Worm (Caenorhabditis elegans) whole organism, early embryonic: ENCODE results near the gene damt-1.

ENCODE experiments used
- ama-1 ChIP-seq: fragments of 150-350 bp; optimal IDR thresholded peaks from 2 replicates; lab custom pipeline; 2014
- ceh-36 ChIP-seq: sonication (generic microtip); optimal IDR thresholded peaks from 2 replicates; lab custom pipeline; 2016; ENCODE audit warnings: missing genetic modification characterization, inconsistent platforms, missing compliant biosample characterization
- ets-7 ChIP-seq: sonication (generic microtip); optimal IDR thresholded peaks from 2 replicates; lab custom pipeline; 2016; ENCODE audit warnings: missing genotype, missing genetic modification characterization, missing compliant biosample characterization
- hnd-1 ChIP-seq: sonication (generic microtip); optimal IDR thresholded peaks from 2 replicates; lab custom pipeline; 2016; ENCODE audit warnings: missing genetic modification characterization, missing compliant biosample characterization
- sea-1 ChIP-seq: fragments of 200-800 bp; sonication (Bioruptor generic); conservative IDR thresholded peaks from 2 replicates; pipeline ENCODE4 v1.3.6; 2022; ENCODE audit warnings: missing genetic modification characterization, missing compliant biosample characterization
- tbx-11 ChIP-seq: fragments of 200-800 bp; sonication (Bioruptor generic); IDR thresholded peaks from 2 replicates; pipeline ENCODE4 v1.3.6; 2022; ENCODE audit warnings: missing genetic modification characterization, missing compliant biosample characterization
- tbx-37 ChIP-seq: fragments of 200-800 bp; sonication (Bioruptor generic); conservative IDR thresholded peaks from 2 replicates; pipeline ENCODE4 v1.3.6; 2022; ENCODE audit warnings: missing genetic modification reagents, missing genetic modification characterization, missing compliant biosample characterization
- tra-4 ChIP-seq: sonication (generic microtip); optimal IDR thresholded peaks from 2 replicates; lab custom pipeline; 2017; ENCODE audit warnings: missing genetic modification characterization, missing compliant biosample characterization

DNA sequence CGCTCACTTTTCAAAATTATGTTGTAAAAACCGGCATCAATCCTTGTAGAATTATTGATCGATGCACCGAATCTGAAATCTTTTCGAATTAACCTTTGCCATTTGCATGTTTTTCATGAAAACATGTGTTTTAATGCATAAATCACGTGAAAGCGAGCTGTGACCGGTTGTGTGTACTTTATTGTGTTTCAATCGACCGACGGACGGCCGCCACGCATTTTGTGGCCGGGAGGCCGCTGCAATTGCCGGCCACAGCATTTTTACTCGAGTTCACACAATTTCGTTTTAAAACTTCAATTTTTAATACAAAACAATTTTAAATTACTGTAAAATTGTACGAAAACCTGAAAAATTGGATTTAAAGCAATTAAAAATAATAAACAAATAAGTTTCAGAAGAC, 31.0 kb upstream of the damt-1 start, which contains the start of gene C25H3.11:
- TF ChIP-seq hnd-1 (no peak), tbx-37 (GFP tag; lab: Robert Waterston, UW) (no peak), ama-1 (lab: Kevin White, UChicago) (no peak), ceh-36 (tag; lab: Kevin White, UChicago) (no peak), ets-7 (tag; lab: Kevin White, UChicago) (no peak), tra-4 (tag; lab: Kevin White, UChicago) (no peak), sea-1 (no peak), tbx-11 (GFP tag; lab: Robert Waterston, UW) (no peak)
